Fruit fly (Drosophila melanogaster) whole organism, embryonic: Measurements from ENCODE around the gene CG3368.

Experiments used
- Asciz ChIP-seq: fragments of 200-800 bp; sonication (Bioruptor generic); optimal IDR thresholded peaks from 2 replicates; lab custom pipeline; 2017; ENCODE audit warnings: missing biosample characterization, mild to moderate bottlenecking, missing genetic modification characterization, missing genetic modification reagents
- C15 ChIP-seq: fragments of 200-800 bp; sonication (Bioruptor generic); IDR thresholded peaks from 3 replicates; pipeline ENCODE4 v1.3.6; 2022; ENCODE audit warnings: missing biosample characterization, missing genetic modification characterization
- CG10321 ChIP-seq: fragments of 200-800 bp; sonication (Bioruptor generic); IDR thresholded peaks from 2 replicates; pipeline ENCODE4 v1.3.6; 2022; ENCODE audit warnings: missing biosample characterization, missing genetic modification characterization
- CG10959 ChIP-seq: fragments of 200-800 bp; sonication (Bioruptor generic); IDR thresholded peaks from 2 replicates; pipeline ENCODE4 v1.3.6; 2022; ENCODE audit warnings: missing biosample characterization, missing genetic modification characterization
- CG12219 ChIP-seq: fragments of 200-800 bp; sonication (Bioruptor generic); optimal IDR thresholded peaks from 3 replicates; lab custom pipeline; 2018; ENCODE audit warnings: missing biosample characterization, mild to moderate bottlenecking, missing genetic modification characterization
- CG12769 ChIP-seq: fragments of 200-800 bp; sonication (Bioruptor generic); optimal IDR thresholded peaks from 2 replicates; lab custom pipeline; 2019; ENCODE audit warnings: missing biosample characterization, mild to moderate bottlenecking, missing genetic modification characterization, moderate library complexity
- CG13296 ChIP-seq: fragments of 200-800 bp; sonication (Bioruptor generic); optimal IDR thresholded peaks from 3 replicates; lab custom pipeline; 2018; ENCODE audit warnings: missing biosample characterization, mild to moderate bottlenecking, missing genetic modification characterization
- CG13424 ChIP-seq: fragments of 200-800 bp; sonication (Bioruptor generic); optimal IDR thresholded peaks from 2 replicates; lab custom pipeline; 2019; ENCODE audit warnings: missing biosample characterization, mild to moderate bottlenecking, missing genetic modification characterization, moderate library complexity
- CG15479 ChIP-seq: fragments of 200-800 bp; sonication (Bioruptor generic); optimal IDR thresholded peaks from 3 replicates; lab custom pipeline; 2019; ENCODE audit warnings: missing biosample characterization, mild to moderate bottlenecking, missing genetic modification characterization, moderate library complexity
- CG16779 ChIP-seq: fragments of 200-800 bp; sonication (Bioruptor generic); IDR thresholded peaks from 2 replicates; pipeline ENCODE4 v1.3.6; 2022; ENCODE audit warnings: missing biosample characterization, missing genetic modification characterization
- CG16863 ChIP-seq: fragments of 200-800 bp; sonication (Bioruptor generic); optimal IDR thresholded peaks from 3 replicates; lab custom pipeline; 2016; ENCODE audit warnings: missing biosample characterization, missing genetic modification characterization
- CG2712 ChIP-seq: fragments of 200-800 bp; optimal IDR thresholded peaks from 3 replicates; lab custom pipeline; 2019; ENCODE audit warnings: missing biosample characterization, mild to moderate bottlenecking, missing genetic modification characterization, moderate library complexity
- CG31441 ChIP-seq: fragments of 200-800 bp; sonication (Bioruptor generic); IDR thresholded peaks from 2 replicates; pipeline ENCODE4 v1.3.6; 2022; ENCODE audit warnings: missing biosample characterization, missing genetic modification characterization
- CG33557 ChIP-seq: fragments of 200-800 bp; sonication (Bioruptor generic); optimal IDR thresholded peaks from 2 replicates; lab custom pipeline; 2019; ENCODE audit warnings: missing biosample characterization, mild to moderate bottlenecking, missing genetic modification characterization, moderate library complexity
- CG43689 ChIP-seq: fragments of 200-800 bp; sonication (Bioruptor generic); IDR thresholded peaks from 2 replicates; pipeline ENCODE4 v1.3.6; 2022; ENCODE audit warnings: missing biosample characterization, missing genetic modification characterization
- CG5180 ChIP-seq: fragments of 200-800 bp; sonication (Bioruptor generic); optimal IDR thresholded peaks from 3 replicates; lab custom pipeline; 2017; ENCODE audit warnings: missing biosample characterization, missing genetic modification characterization, mild to moderate bottlenecking, moderate library complexity, missing genetic modification reagents
- CG6654 ChIP-seq: fragments of 200-800 bp; sonication (Bioruptor generic); optimal IDR thresholded peaks from 2 replicates; lab custom pipeline; 2017; ENCODE audit warnings: missing biosample characterization, mild to moderate bottlenecking, missing genetic modification characterization
- CG6791 ChIP-seq: fragments of 200-800 bp; sonication (Bioruptor generic); IDR thresholded peaks from 3 replicates; pipeline ENCODE4 v1.3.6; 2022; ENCODE audit warnings: missing biosample characterization, missing genetic modification characterization; ENCODE audit not compliant: partially characterized antibody
- CG8388 ChIP-seq: fragments of 200-800 bp; sonication (Bioruptor generic); optimal IDR thresholded peaks from 2 replicates; lab custom pipeline; 2019; ENCODE audit warnings: missing biosample characterization, mild to moderate bottlenecking, missing genetic modification characterization, moderate library complexity
- CHES-1-like ChIP-seq: fragments of 200-800 bp; sonication (Bioruptor generic); optimal IDR thresholded peaks from 2 replicates; lab custom pipeline; 2016; ENCODE audit warnings: missing biosample characterization, missing genetic modification characterization
- CoRest ChIP-seq: fragments of 200-800 bp; sonication (Bioruptor generic); optimal IDR thresholded peaks from 3 replicates; lab custom pipeline; 2018; ENCODE audit warnings: missing biosample characterization, mild to moderate bottlenecking, missing genetic modification characterization, moderate library complexity
- Ets65A ChIP-seq: fragments of 200-800 bp; sonication (Bioruptor generic); peaks from one replicate; lab custom pipeline; 2016; ENCODE audit warnings: missing biosample characterization, missing genetic modification characterization
- Fer3 ChIP-seq: fragments of 200-800 bp; sonication (Bioruptor generic); optimal IDR thresholded peaks from 2 replicates; lab custom pipeline; 2018; ENCODE audit warnings: missing biosample characterization, mild to moderate bottlenecking, missing genetic modification characterization, moderate library complexity
- Gug ChIP-seq: fragments of 200-800 bp; sonication (Bioruptor generic); IDR thresholded peaks from 4 replicates; pipeline ENCODE4 v1.3.6; 2022; ENCODE audit warnings: missing biosample characterization, missing genetic modification characterization
- Lpt ChIP-seq: fragments of >200 bp; optimal IDR thresholded peaks from 2 replicates; lab custom pipeline; 2018; ENCODE audit warnings: missing biosample characterization, missing genetic modification characterization
- NFAT ChIP-seq: fragments of 200-800 bp; sonication (Bioruptor generic); IDR thresholded peaks from 2 replicates; pipeline ENCODE4 v1.3.6; 2022; ENCODE audit warnings: missing biosample characterization, missing genetic modification characterization
- Oaz ChIP-seq: fragments of 200-800 bp; sonication (Bioruptor generic); IDR thresholded peaks from 2 replicates; pipeline ENCODE4 v1.3.6; 2022; ENCODE audit warnings: missing biosample characterization, missing genetic modification characterization
- Ptx1 ChIP-seq: fragments of 200-800 bp; sonication (Bioruptor generic); IDR thresholded peaks from 2 replicates; pipeline ENCODE4 v1.3.6; 2022; ENCODE audit warnings: missing biosample characterization, missing genetic modification characterization
- Sin3A ChIP-seq: fragments of >200 bp; optimal IDR thresholded peaks from 2 replicates; lab custom pipeline; 2018
- Sox100B ChIP-seq: fragments of 200-800 bp; sonication (Bioruptor generic); optimal IDR thresholded peaks from 3 replicates; lab custom pipeline; 2018; ENCODE audit warnings: missing biosample characterization, mild to moderate bottlenecking, missing genetic modification characterization
- Vsx1 ChIP-seq: fragments of 200-800 bp; sonication (Bioruptor generic); optimal IDR thresholded peaks from 2 replicates; lab custom pipeline; 2017; ENCODE audit warnings: missing biosample characterization, mild to moderate bottlenecking, missing genetic modification characterization, missing genetic modification reagents
- da ChIP-seq: fragments of 200-800 bp; sonication (Bioruptor generic); optimal IDR thresholded peaks from 2 replicates; lab custom pipeline; 2016; ENCODE audit warnings: missing biosample characterization, missing genetic modification characterization
- dan ChIP-seq: fragments of 200-800 bp; sonication (Bioruptor generic); IDR thresholded peaks from 2 replicates; pipeline ENCODE4 v1.3.6; 2022; ENCODE audit warnings: missing biosample characterization, missing genetic modification characterization
- dm ChIP-seq: fragments of 200-800 bp; sonication (Bioruptor generic); optimal IDR thresholded peaks from 3 replicates; lab custom pipeline; 2016; ENCODE audit warnings: missing biosample characterization, missing genetic modification characterization
- eve ChIP-seq, 2 experiments: fragments of >200 bp; optimal IDR thresholded peaks; 2 replicates each; lab custom pipeline; 2017; ENCODE audit warnings: missing biosample characterization in 2 of 2, missing genetic modification characterization in 2 of 2
- eyg ChIP-seq: fragments of 200-800 bp; sonication (Bioruptor generic); optimal IDR thresholded peaks from 3 replicates; lab custom pipeline; 2016; ENCODE audit warnings: missing biosample characterization, missing genetic modification characterization
- fd64A ChIP-seq: fragments of 200-800 bp; sonication (Bioruptor generic); optimal IDR thresholded peaks from 3 replicates; lab custom pipeline; 2018; ENCODE audit warnings: missing biosample characterization, mild to moderate bottlenecking, missing genetic modification characterization
- ftz-f1 ChIP-seq: fragments of 200-800 bp; sonication (Bioruptor generic); optimal IDR thresholded peaks from 2 replicates; lab custom pipeline; 2016; ENCODE audit warnings: missing biosample characterization, missing genetic modification characterization
- grn ChIP-seq: fragments of 200-800 bp; sonication (Bioruptor generic); optimal IDR thresholded peaks from 3 replicates; lab custom pipeline; 2017; ENCODE audit warnings: missing biosample characterization, missing genetic modification characterization
- gsb ChIP-seq: fragments of 200-800 bp; sonication (Bioruptor generic); IDR thresholded peaks from 2 replicates; pipeline ENCODE4 v1.3.6; 2022; ENCODE audit warnings: missing biosample characterization, missing genetic modification characterization
- mirr ChIP-seq: fragments of 200-800 bp; sonication (Bioruptor generic); optimal IDR thresholded peaks from 3 replicates; lab custom pipeline; 2018; ENCODE audit warnings: missing biosample characterization, mild to moderate bottlenecking, missing genetic modification characterization
- odd ChIP-seq: fragments of 200-800 bp; sonication (Bioruptor generic); optimal IDR thresholded peaks from 2 replicates; lab custom pipeline; 2017; ENCODE audit warnings: missing biosample characterization, mild to moderate bottlenecking, missing genetic modification characterization
- rib ChIP-seq: fragments of 200-800 bp; sonication (Bioruptor generic); IDR thresholded peaks from 2 replicates; pipeline ENCODE4 v1.3.6; 2022; ENCODE audit warnings: missing biosample characterization, missing genetic modification characterization
- salm ChIP-seq: fragments of 200-800 bp; sonication (Bioruptor generic); optimal IDR thresholded peaks from 2 replicates; lab custom pipeline; 2018; ENCODE audit warnings: missing biosample characterization, mild to moderate bottlenecking, missing genetic modification characterization
- scrt ChIP-seq: fragments of 200-800 bp; sonication (Bioruptor generic); optimal IDR thresholded peaks from 2 replicates; lab custom pipeline; 2018; ENCODE audit warnings: missing biosample characterization, mild to moderate bottlenecking, missing genetic modification characterization, moderate library complexity
- sima ChIP-seq: fragments of 200-800 bp; sonication (Bioruptor generic); optimal IDR thresholded peaks from 2 replicates; lab custom pipeline; 2016; ENCODE audit warnings: missing biosample characterization, missing genetic modification characterization
- sqz ChIP-seq: fragments of 200-800 bp; sonication (Bioruptor generic); optimal IDR thresholded peaks from 3 replicates; lab custom pipeline; 2018; ENCODE audit warnings: missing biosample characterization, mild to moderate bottlenecking, missing genetic modification characterization
- tin ChIP-seq: fragments of 200-800 bp; sonication (Bioruptor generic); optimal IDR thresholded peaks from 3 replicates; lab custom pipeline; 2016; ENCODE audit warnings: missing biosample characterization, missing genetic modification characterization
- trh ChIP-seq: fragments of 200-800 bp; sonication (Bioruptor generic); optimal IDR thresholded peaks from 2 replicates; lab custom pipeline; 2016; ENCODE audit warnings: missing biosample characterization, missing genetic modification characterization
- unpg ChIP-seq: fragments of 200-800 bp; sonication (Bioruptor generic); optimal IDR thresholded peaks from 3 replicates; lab custom pipeline; 2018; ENCODE audit warnings: missing biosample characterization, mild to moderate bottlenecking, missing genetic modification characterization, moderate library complexity

The CG3368 gene

dm6 chr3R:27253136-27253920, 30.3 kb upstream of the CG3368 start, which contains the start of gene pll (continued):
- TF ChIP-seq Sin3A (lab: Kevin White, UChicago) = peak; percentile 91
- TF ChIP-seq eyg (GFP tag; lab: Kevin White, UChicago) = peak; percentile 59
- TF ChIP-seq dan (GFP tag; lab: Robert Waterston, UW) = 0 out of 2 replicates have a peak, but pooled peaks have one; percentile 27
- peak; percentile 86 for TF ChIP-seq CG16779 (GFP tag; lab: Robert Waterston, UW)
- TF ChIP-seq gsb = peak; percentile 84
- TF ChIP-seq dm (GFP tag; lab: Kevin White, UChicago) = peak; percentile 49
- peak; percentile 63; the same call in 1 of the 2 replicates for TF ChIP-seq rib (GFP tag; lab: Robert Waterston, UW)
- TF ChIP-seq NFAT (GFP tag; lab: Robert Waterston, UW) = peak; percentile 95
- TF ChIP-seq CG43689 (GFP tag; lab: Robert Waterston, UW) = peak; percentile 60; the same call in 1 of the 2 replicates
- TF ChIP-seq ftz-f1 (GFP tag; lab: Kevin White, UChicago) = peak; percentile 40
- peak; percentile 50 for TF ChIP-seq Asciz (GFP tag; lab: Kevin White, UChicago)
- TF ChIP-seq CG5180 (GFP tag; lab: Kevin White, UChicago) = no peak
- TF ChIP-seq Oaz (GFP tag; lab: Robert Waterston, UW) = peak; percentile 75
- TF ChIP-seq CHES-1-like = peak; percentile 66
- peak; percentile 89 for TF ChIP-seq Ptx1
- TF ChIP-seq unpg (GFP tag; lab: Kevin White, UChicago) = peak; percentile 84
- peak; percentile 88 for TF ChIP-seq Gug (GFP tag; lab: Robert Waterston, UW)
- TF ChIP-seq sqz (GFP tag; lab: Kevin White, UChicago) = no peak
- peak; percentile 76 for TF ChIP-seq CG8388
- no peak for TF ChIP-seq CG6791 (GFP tag; lab: Robert Waterston, UW)
- peak; percentile 99 for TF ChIP-seq scrt (GFP tag; lab: Kevin White, UChicago)
- peak; percentile 21 for TF ChIP-seq CG12219
- no peak for TF ChIP-seq da
- TF ChIP-seq CG13296 = no peak
- peak; percentile 61 for TF ChIP-seq CG16863
- peak; percentile 0 for TF ChIP-seq CG15479 (GFP tag; lab: Kevin White, UChicago)
- peak; percentile 87 for TF ChIP-seq Fer3
- peak; percentile 84 for TF ChIP-seq CoRest (tag; lab: Kevin White, UChicago)
- TF ChIP-seq CG6654 = no peak
- TF ChIP-seq Ets65A (GFP tag; lab: Kevin White, UChicago) = peak; percentile 96
- TF ChIP-seq fd64A (GFP tag; lab: Kevin White, UChicago) = no peak
- no peak for TF ChIP-seq Vsx1 (GFP tag; lab: Kevin White, UChicago)
- TF ChIP-seq mirr (GFP tag; lab: Kevin White, UChicago) = peak; percentile 24
- TF ChIP-seq CG13424 (tag; lab: Kevin White, UChicago) = peak; percentile 84
- TF ChIP-seq sima (GFP tag; lab: Kevin White, UChicago) = no peak
- no peak; the same call in 1 of the 2 replicates for TF ChIP-seq CG31441 (GFP tag; lab: Robert Waterston, UW)
- peak; percentile 40 for TF ChIP-seq salm (tag; lab: Kevin White, UChicago)
- peak; percentile 73 for TF ChIP-seq CG10959 (GFP tag; lab: Robert Waterston, UW)
- peak; percentile 22 for TF ChIP-seq trh
- TF ChIP-seq CG33557 = peak; percentile 40
- TF ChIP-seq eve (GFP tag; optimal IDR thresholded peaks at IDR 0.05; lab: Kevin White, UChicago) = no peak
- TF ChIP-seq odd (GFP tag; lab: Kevin White, UChicago) = no peak
- 0 out of 3 replicates have a peak, but pooled peaks have one; percentile 47 for TF ChIP-seq C15 (GFP tag; lab: Robert Waterston, UW)
- TF ChIP-seq CG10321 (GFP tag; lab: Robert Waterston, UW) = 0 out of 2 replicates have a peak, but pooled peaks have one; percentile 45
- no peak for TF ChIP-seq CG12769 (tag; lab: Kevin White, UChicago)
- no peak for TF ChIP-seq Lpt
- no peak for TF ChIP-seq Sox100B
- no peak for TF ChIP-seq grn (GFP tag; lab: Kevin White, UChicago)
- peak; percentile 79 for TF ChIP-seq tin (GFP tag; lab: Kevin White, UChicago)
- peak; percentile 90 for TF ChIP-seq CG2712
